Fruit fly (Drosophila melanogaster): ENCODE results near the gene Pdf.

Gene Pdf

dm6 chr3R:26494247-26494646, 38.3 kb upstream of the Pdf start (continued):
- TF ChIP-seq CG17802 (tag; optimal IDR thresholded peaks at IDR 0.05) = no peak
- peak; percentile 7 for TF ChIP-seq Dip3 (GFP tag; optimal IDR thresholded peaks at IDR 0.05)
- TF ChIP-seq Trl (optimal IDR thresholded peaks at IDR 0.05) = no peak
- no peak for TF ChIP-seq Trl (GFP tag; optimal IDR thresholded peaks at IDR 0.05)
- TF ChIP-seq ken (GFP tag; IDR thresholded peaks at IDR 0.05) = no peak
- peak; percentile 48 for TF ChIP-seq Dek (tag; optimal IDR thresholded peaks at IDR 0.05)
- TF ChIP-seq CG2120 (GFP tag; optimal IDR thresholded peaks at IDR 0.05) = peak; percentile 80
- TF ChIP-seq Drgx (GFP tag; IDR thresholded peaks at IDR 0.05) = no peak
- no peak for TF ChIP-seq Antp (GFP tag; optimal IDR thresholded peaks at IDR 0.05)
- TF ChIP-seq slp2 (GFP tag; optimal IDR thresholded peaks at IDR 0.05) = no peak
- no peak for TF ChIP-seq CG8388 (GFP tag; optimal IDR thresholded peaks at IDR 0.05)
- no peak for TF ChIP-seq CG3838 (GFP tag; optimal IDR thresholded peaks at IDR 0.05)
- TF ChIP-seq CG10565 (GFP tag; optimal IDR thresholded peaks at IDR 0.05) = no peak
- TF ChIP-seq CG3726 (GFP tag; IDR thresholded peaks at IDR 0.05) = no peak
- no peak for TF ChIP-seq CG2712 (tag; optimal IDR thresholded peaks at IDR 0.05)
- no peak for TF ChIP-seq CG1603 (tag; optimal IDR thresholded peaks at IDR 0.05)
- no peak for TF ChIP-seq dan (GFP tag; IDR thresholded peaks at IDR 0.05)
- no peak for TF ChIP-seq CG1529 (GFP tag; optimal IDR thresholded peaks at IDR 0.05)
- TF ChIP-seq sd (tag; optimal IDR thresholded peaks at IDR 0.05) = no peak
- TF ChIP-seq CG15696 (tag; optimal IDR thresholded peaks at IDR 0.05) = no peak
- TF ChIP-seq CG17912 (GFP tag; optimal IDR thresholded peaks at IDR 0.05) = no peak
- no peak for TF ChIP-seq NfI (GFP tag; optimal IDR thresholded peaks at IDR 0.05)
- TF ChIP-seq lab (GFP tag; optimal IDR thresholded peaks at IDR 0.05) = peak; percentile 71
- TF ChIP-seq CG17385 (GFP tag; optimal IDR thresholded peaks at IDR 0.05) = peak; percentile 22
- no peak for TF ChIP-seq cad (GFP tag; optimal IDR thresholded peaks at IDR 0.05)
- TF ChIP-seq Hr51 (GFP tag; optimal IDR thresholded peaks at IDR 0.05) = peak in 1 of 2 experiments; percentile 49
- no peak for TF ChIP-seq jing (GFP tag; optimal IDR thresholded peaks at IDR 0.05)
- no peak for TF ChIP-seq cas (GFP tag; IDR thresholded peaks at IDR 0.05)
- no peak for TF ChIP-seq CG4854 (GFP tag; optimal IDR thresholded peaks at IDR 0.05)
- peak; percentile 31 for TF ChIP-seq CG17359 (tag; optimal IDR thresholded peaks at IDR 0.05)
- peak; percentile 33; the same call in 1 of the 2 replicates for TF ChIP-seq ttk (GFP tag; IDR thresholded peaks at IDR 0.05)
- TF ChIP-seq CG11093 (GFP tag; IDR thresholded peaks at IDR 0.05) = no peak
- TF ChIP-seq CG31388 (GFP tag; optimal IDR thresholded peaks at IDR 0.05) = no peak
- TF ChIP-seq CG11504 (tag; optimal IDR thresholded peaks at IDR 0.05) = peak; percentile 55
- TF ChIP-seq da (GFP tag; optimal IDR thresholded peaks at IDR 0.05) = no peak
- no peak for TF ChIP-seq CG6272 (GFP tag; IDR thresholded peaks at IDR 0.05)
- TF ChIP-seq Fer2 (tag; optimal IDR thresholded peaks at IDR 0.05) = peak; percentile 4
- TF ChIP-seq fd64A (GFP tag; optimal IDR thresholded peaks at IDR 0.05) = no peak
- peak; percentile 64 for TF ChIP-seq grau (tag; optimal IDR thresholded peaks at IDR 0.05)
- peak; percentile 23 for TF ChIP-seq HHEX (GFP tag; optimal IDR thresholded peaks at IDR 0.05)
- TF ChIP-seq CG2889 (GFP tag; IDR thresholded peaks at IDR 0.05) = no peak
- no peak for TF ChIP-seq zfh1 (GFP tag; IDR thresholded peaks at IDR 0.05)
- TF ChIP-seq gce (GFP tag; IDR thresholded peaks at IDR 0.05) = no peak
- TF ChIP-seq CG9609 (GFP tag; optimal IDR thresholded peaks at IDR 0.05) = no peak
- no peak for TF ChIP-seq run (tag; optimal IDR thresholded peaks at IDR 0.05)
- TF ChIP-seq pros (GFP tag; optimal IDR thresholded peaks at IDR 0.05) = no peak
- TF ChIP-seq sima (GFP tag; optimal IDR thresholded peaks at IDR 0.05) = no peak
- no peak for TF ChIP-seq Dref (GFP tag; IDR thresholded peaks at IDR 0.05)
- no peak for TF ChIP-seq CG31365 (tag; optimal IDR thresholded peaks at IDR 0.05)
- no peak for TF ChIP-seq rib (GFP tag; IDR thresholded peaks at IDR 0.05)
- no peak for TF ChIP-seq CG7745 (tag; optimal IDR thresholded peaks at IDR 0.05)
- no peak for TF ChIP-seq CG14860 (GFP tag; IDR thresholded peaks at IDR 0.05; ENCODE audit: partially characterized antibody)

Data from whole organism, embryonic.